Worm (Caenorhabditis elegans): ENCODE results near the gene C32C4.16.

- no peak for TF ChIP-seq pqm-1 (tag; optimal IDR thresholded peaks at IDR 0.05)
- TF ChIP-seq pha-4 (tag; optimal IDR thresholded peaks at IDR 0.05): no peak
- no peak for TF ChIP-seq egl-27 (tag; optimal IDR thresholded peaks at IDR 0.05)
- TF ChIP-seq fos-1 (tag; optimal IDR thresholded peaks at IDR 0.05): no peak
- no peak for TF ChIP-seq nhr-76 (tag; optimal IDR thresholded peaks at IDR 0.05)
- TF ChIP-seq ZK546.5 (tag; optimal IDR thresholded peaks at IDR 0.05): no peak
- TF ChIP-seq fkh-10 (GFP tag; optimal IDR thresholded peaks at IDR 0.05): no peak
- no peak for TF ChIP-seq ceh-82 (tag; optimal IDR thresholded peaks at IDR 0.05)
- TF ChIP-seq unc-62 (GFP tag; optimal IDR thresholded peaks at IDR 0.05): no peak
- TF ChIP-seq nfya-1 (tag; optimal IDR thresholded peaks at IDR 0.05; ENCODE audit: insufficient read depth): no peak
Measured at ce11 chrV:10635722-10636121, 11.6 kb upstream of the C32C4.16 start, which contains the start of gene kvs-2.

Measured in whole organism, L3 larva.